Fruit fly (Drosophila melanogaster) whole organism, embryonic: ENCODE measurements around the gene Kah.

Source experiments
- Atf-2 ChIP-seq: fragments of 200-800 bp; sonication (Bioruptor generic); optimal IDR thresholded peaks from 2 replicates; lab custom pipeline; 2016; ENCODE audit warnings: missing biosample characterization, missing genetic modification characterization
- B-H1 ChIP-seq: fragments of 200-800 bp; sonication (Bioruptor generic); IDR thresholded peaks from 3 replicates; pipeline ENCODE4 v1.3.6; 2022; ENCODE audit warnings: missing biosample characterization, missing genetic modification characterization
- Bteb2 ChIP-seq: fragments of 200-800 bp; sonication (Bioruptor generic); optimal IDR thresholded peaks from 2 replicates; lab custom pipeline; 2016; ENCODE audit warnings: missing biosample characterization, missing genetic modification characterization
- C15 ChIP-seq: fragments of 200-800 bp; sonication (Bioruptor generic); IDR thresholded peaks from 3 replicates; pipeline ENCODE4 v1.3.6; 2022; ENCODE audit warnings: missing biosample characterization, missing genetic modification characterization
- CG11085 ChIP-seq: fragments of 200-800 bp; sonication (Bioruptor generic); IDR thresholded peaks from 2 replicates; pipeline ENCODE4 v1.3.6; 2022; ENCODE audit warnings: missing biosample characterization, missing genetic modification characterization
- CG11560 ChIP-seq: fragments of 200-800 bp; sonication (Bioruptor generic); IDR thresholded peaks from 3 replicates; pipeline ENCODE4 v1.3.6; 2022; ENCODE audit warnings: missing biosample characterization, missing genetic modification characterization
- CG11695 ChIP-seq: fragments of 200-800 bp; sonication (Bioruptor generic); IDR thresholded peaks from 3 replicates; pipeline ENCODE4 v1.3.6; 2022; ENCODE audit warnings: missing biosample characterization, missing genetic modification characterization
- CG12299 ChIP-seq: fragments of 200-800 bp; sonication (Bioruptor generic); optimal IDR thresholded peaks from 2 replicates; lab custom pipeline; 2018; ENCODE audit warnings: missing biosample characterization, mild to moderate bottlenecking, missing genetic modification characterization
- CG1233 ChIP-seq: fragments of 200-800 bp; sonication (Bioruptor generic); optimal IDR thresholded peaks from 4 replicates; lab custom pipeline; 2018; ENCODE audit warnings: missing biosample characterization, mild to moderate bottlenecking, missing genetic modification characterization
- CG1602 ChIP-seq: fragments of 200-800 bp; sonication (Bioruptor generic); optimal IDR thresholded peaks from 3 replicates; lab custom pipeline; 2016; ENCODE audit warnings: missing biosample characterization, missing genetic modification characterization
- CG17385 ChIP-seq: fragments of 200-800 bp; sonication (Bioruptor generic); optimal IDR thresholded peaks from 3 replicates; lab custom pipeline; 2018; ENCODE audit warnings: missing biosample characterization, mild to moderate bottlenecking, missing genetic modification characterization
- CG32767 ChIP-seq: fragments of 200-800 bp; sonication (Bioruptor generic); IDR thresholded peaks from 2 replicates; pipeline ENCODE4 v1.3.6; 2022; ENCODE audit warnings: missing biosample characterization, missing genetic modification characterization
- CG32772 ChIP-seq: fragments of 200-800 bp; sonication (Bioruptor generic); IDR thresholded peaks from 2 replicates; pipeline ENCODE4 v1.3.6; 2022; ENCODE audit warnings: missing biosample characterization, missing genetic modification characterization
- CG34422 ChIP-seq: fragments of 200-800 bp; sonication (Bioruptor generic); IDR thresholded peaks from 3 replicates; pipeline ENCODE4 v1.3.6; 2022; ENCODE audit warnings: missing biosample characterization, missing genetic modification characterization
- CG6765 ChIP-seq: fragments of 200-800 bp; sonication (Bioruptor generic); optimal IDR thresholded peaks from 3 replicates; lab custom pipeline; 2017; ENCODE audit warnings: missing biosample characterization, mild to moderate bottlenecking, missing genetic modification characterization
- CG6791 ChIP-seq: fragments of 200-800 bp; sonication (Bioruptor generic); IDR thresholded peaks from 3 replicates; pipeline ENCODE4 v1.3.6; 2022; ENCODE audit warnings: missing biosample characterization, missing genetic modification characterization; ENCODE audit not compliant: partially characterized antibody
- CG9817 ChIP-seq: fragments of 200-800 bp; sonication (Bioruptor generic); optimal IDR thresholded peaks from 2 replicates; lab custom pipeline; 2018; ENCODE audit warnings: missing biosample characterization, mild to moderate bottlenecking, missing genetic modification characterization, moderate library complexity
- Dfd ChIP-seq, 2 experiments: fragments of >200 bp; optimal IDR thresholded peaks; 2 replicates each; lab custom pipeline; 2017; ENCODE audit warnings: missing biosample characterization in 2 of 2, missing genetic modification characterization in 2 of 2
- ERR ChIP-seq: fragments of 200-800 bp; sonication (Bioruptor generic); optimal IDR thresholded peaks from 2 replicates; lab custom pipeline; 2016; ENCODE audit warnings: missing biosample characterization, missing genetic modification characterization
- Elba2 ChIP-seq: fragments of 200-800 bp; sonication (Bioruptor generic); optimal IDR thresholded peaks from 3 replicates; lab custom pipeline; 2016; ENCODE audit warnings: missing biosample characterization, missing genetic modification characterization
- Ets65A ChIP-seq: fragments of 200-800 bp; sonication (Bioruptor generic); peaks from one replicate; lab custom pipeline; 2016; ENCODE audit warnings: missing biosample characterization, missing genetic modification characterization
- Hey ChIP-seq: fragments of 200-800 bp; sonication (Bioruptor generic); optimal IDR thresholded peaks from 3 replicates; lab custom pipeline; 2018; ENCODE audit warnings: missing biosample characterization, mild to moderate bottlenecking, missing genetic modification characterization
- Hr39 ChIP-seq: fragments of >200 bp; optimal IDR thresholded peaks from 2 replicates; lab custom pipeline; 2017
- Meics ChIP-seq: fragments of 200-800 bp; sonication (Bioruptor generic); optimal IDR thresholded peaks from 2 replicates; lab custom pipeline; 2017; ENCODE audit warnings: missing biosample characterization, mild to moderate bottlenecking, missing genetic modification characterization
- Oaz ChIP-seq: fragments of 200-800 bp; sonication (Bioruptor generic); IDR thresholded peaks from 2 replicates; pipeline ENCODE4 v1.3.6; 2022; ENCODE audit warnings: missing biosample characterization, missing genetic modification characterization
- Pdp1 ChIP-seq, 2 experiments: fragments of 200-800 bp; sonication (Bioruptor generic); optimal IDR thresholded peaks; 3 replicates each; lab custom pipeline; 2016; ENCODE audit warnings: missing biosample characterization in 2 of 2, missing genetic modification characterization in 2 of 2, mild to moderate bottlenecking in 1 of 2, moderate library complexity in 1 of 2
- Poxn ChIP-seq: fragments of 200-800 bp; sonication (Bioruptor generic); IDR thresholded peaks from 2 replicates; pipeline ENCODE4 v1.3.6; 2022; ENCODE audit warnings: missing biosample characterization, missing genetic modification characterization
- Rfx ChIP-seq: fragments of 200-800 bp; sonication (Bioruptor generic); IDR thresholded peaks from 2 replicates; pipeline ENCODE4 v1.3.6; 2022; ENCODE audit warnings: missing biosample characterization, missing genetic modification characterization
- Trl ChIP-seq, 3 experiments: fragments of >200 bp in 2 of 3; fragments of 200-800 bp in 1 of 3; sonication (Bioruptor generic) in 1 of 3; optimal IDR thresholded peaks; 2 replicates in 1 of 3; 3 replicates in 2 of 3; lab custom pipeline; 2016 to 2017; ENCODE audit warnings: missing biosample characterization in 1 of 3, missing genetic modification characterization in 1 of 3
- Usf ChIP-seq: fragments of 200-800 bp; sonication (Bioruptor generic); optimal IDR thresholded peaks from 2 replicates; lab custom pipeline; 2017; ENCODE audit warnings: missing genotype, missing biosample characterization, missing genetic modification characterization
- aop ChIP-seq: fragments of 200-800 bp; sonication (Bioruptor generic); IDR thresholded peaks from 2 replicates; pipeline ENCODE4 v1.3.6; 2022; ENCODE audit warnings: missing biosample characterization, missing genetic modification characterization
- ap ChIP-seq: fragments of 200-800 bp; sonication (Bioruptor generic); IDR thresholded peaks from 2 replicates; pipeline ENCODE4 v1.3.6; 2022; ENCODE audit warnings: missing biosample characterization, missing genetic modification characterization
- az2 ChIP-seq: fragments of 200-800 bp; sonication (Bioruptor generic); optimal IDR thresholded peaks from 3 replicates; lab custom pipeline; 2016; ENCODE audit warnings: missing biosample characterization, missing genetic modification characterization
- bab2 ChIP-seq: fragments of 200-800 bp; sonication (Bioruptor generic); optimal IDR thresholded peaks from 2 replicates; lab custom pipeline; 2016; ENCODE audit warnings: missing biosample characterization, missing genetic modification characterization
- br ChIP-seq: fragments of >200 bp; optimal IDR thresholded peaks from 2 replicates; lab custom pipeline; 2017
- bsh ChIP-seq, 2 experiments: fragments of 200-800 bp; sonication (Bioruptor generic); optimal IDR thresholded peaks; 2 replicates each; lab custom pipeline; 2017 to 2018; ENCODE audit warnings: mild to moderate bottlenecking in 2 of 2, missing biosample characterization in 2 of 2, missing genetic modification characterization in 2 of 2, moderate library complexity in 1 of 2
- dm ChIP-seq: fragments of 200-800 bp; sonication (Bioruptor generic); optimal IDR thresholded peaks from 3 replicates; lab custom pipeline; 2016; ENCODE audit warnings: missing biosample characterization, missing genetic modification characterization
- dmrt11E ChIP-seq: fragments of 200-800 bp; sonication (Bioruptor generic); optimal IDR thresholded peaks from 3 replicates; lab custom pipeline; 2018; ENCODE audit warnings: missing biosample characterization, mild to moderate bottlenecking, missing genetic modification characterization, moderate library complexity
- dysf ChIP-seq: fragments of 200-800 bp; sonication (Bioruptor generic); IDR thresholded peaks from 3 replicates; pipeline ENCODE4 v1.3.6; 2022; ENCODE audit warnings: missing biosample characterization, missing genetic modification characterization
- ems ChIP-seq: fragments of 200-800 bp; sonication (Bioruptor generic); optimal IDR thresholded peaks from 3 replicates; lab custom pipeline; 2016; ENCODE audit warnings: missing biosample characterization, missing genetic modification characterization
- eve ChIP-seq, 2 experiments: fragments of >200 bp; optimal IDR thresholded peaks; 2 replicates each; lab custom pipeline; 2017; ENCODE audit warnings: missing biosample characterization in 2 of 2, missing genetic modification characterization in 2 of 2
- ftz-f1 ChIP-seq: fragments of 200-800 bp; sonication (Bioruptor generic); optimal IDR thresholded peaks from 2 replicates; lab custom pipeline; 2016; ENCODE audit warnings: missing biosample characterization, missing genetic modification characterization
- gro ChIP-seq: fragments of 200-800 bp; sonication (Bioruptor generic); optimal IDR thresholded peaks from 2 replicates; lab custom pipeline; 2016; ENCODE audit warnings: missing biosample characterization, missing genetic modification characterization
- hb ChIP-seq: fragments of 200-800 bp; sonication (Bioruptor generic); IDR thresholded peaks from 3 replicates; pipeline ENCODE4 v1.3.6; 2022; ENCODE audit warnings: missing biosample characterization, missing genetic modification characterization; ENCODE audit not compliant: partially characterized antibody
- hbn ChIP-seq: fragments of 200-800 bp; sonication (Bioruptor generic); IDR thresholded peaks from 2 replicates; pipeline ENCODE4 v1.3.6; 2022; ENCODE audit warnings: missing biosample characterization, missing genetic modification characterization; ENCODE audit not compliant: partially characterized antibody
- hkb ChIP-seq, 2 experiments: fragments of 200-800 bp in 1 of 2; fragments of >200 bp in 1 of 2; sonication (Bioruptor generic) in 1 of 2; IDR thresholded peaks in 1 of 2; optimal IDR thresholded peaks in 1 of 2; 2 replicates each; pipeline versions ENCODE4 v1.3.6 to Lab custom; 2017 to 2022; ENCODE audit warnings: missing biosample characterization in 1 of 2, missing genetic modification characterization in 1 of 2
- insv ChIP-seq, 2 experiments: fragments of 200-800 bp; sonication (Bioruptor generic); optimal IDR thresholded peaks; 3 replicates each; lab custom pipeline; 2016 to 2018; ENCODE audit warnings: missing biosample characterization in 2 of 2, missing genetic modification characterization in 2 of 2
- nom ChIP-seq: fragments of 200-800 bp; sonication (Bioruptor generic); optimal IDR thresholded peaks from 2 replicates; lab custom pipeline; 2017; ENCODE audit warnings: missing biosample characterization, missing genetic modification characterization, mild to moderate bottlenecking, moderate library complexity, missing genetic modification reagents
- stwl ChIP-seq: fragments of 200-800 bp; sonication (Bioruptor generic); optimal IDR thresholded peaks from 3 replicates; lab custom pipeline; 2018; ENCODE audit warnings: missing biosample characterization, mild to moderate bottlenecking, missing genetic modification characterization, moderate library complexity
- twi ChIP-seq: fragments of 200-800 bp; optimal IDR thresholded peaks from 2 replicates; lab custom pipeline; 2019; ENCODE audit warnings: missing biosample characterization, mild to moderate bottlenecking, missing genetic modification characterization, moderate library complexity

Gene Kah

DNA sequence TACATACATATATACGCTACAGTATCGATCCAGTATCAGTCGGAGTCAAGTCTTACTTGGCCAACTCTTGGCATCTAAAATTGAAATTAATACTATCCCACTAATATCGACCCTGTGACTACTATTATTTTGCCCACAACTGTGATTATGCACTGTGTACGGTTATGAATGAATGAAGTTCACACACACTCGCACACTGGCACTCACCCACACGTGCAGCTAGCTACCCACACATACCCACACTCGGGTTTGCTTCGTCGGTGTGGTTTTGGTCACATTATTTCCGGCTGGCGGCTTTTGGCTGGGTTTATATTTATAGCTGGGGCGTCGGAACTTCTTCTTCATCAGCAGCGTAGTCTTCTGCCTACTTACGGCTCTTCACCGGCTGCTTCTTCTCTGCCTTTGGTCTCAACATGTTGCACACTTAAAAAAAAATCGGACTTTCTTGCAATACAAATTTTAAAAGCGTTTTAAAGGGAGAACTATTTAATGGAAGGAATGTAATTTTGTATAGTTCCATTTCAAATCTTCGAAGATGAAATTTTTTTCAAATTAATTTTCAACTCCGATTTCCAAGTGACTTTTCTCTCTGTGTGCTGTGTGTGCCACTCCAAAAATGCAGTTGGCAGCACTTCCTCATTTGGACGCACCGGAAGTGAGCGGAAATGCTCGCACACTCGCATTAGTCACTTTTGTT lies 45.4 kb upstream of the Kah start (continued):
- TF ChIP-seq CG6791 (GFP tag; lab: Robert Waterston, UW) (no peak), ems (GFP tag; lab: Kevin White, UChicago) (peak; percentile 90), ftz-f1 (GFP tag; lab: Kevin White, UChicago) (no peak), Hr39 (lab: Kevin White, UChicago) (no peak), aop (GFP tag; lab: Robert Waterston, UW) (peak; percentile 89), CG17385 (peak; percentile 91), CG11560 (tag; lab: Robert Waterston, UW) (peak; percentile 58; the same call in 2 of the 3 replicates), ERR (GFP tag; lab: Kevin White, UChicago) (peak; percentile 73), Atf-2 (GFP tag; lab: Kevin White, UChicago) (peak; percentile 89), CG32767 (GFP tag; lab: Robert Waterston, UW) (peak; percentile 92), dm (GFP tag; lab: Kevin White, UChicago) (peak; percentile 87), CG9817 (tag; lab: Kevin White, UChicago) (peak; percentile 84), Rfx (GFP tag; lab: Robert Waterston, UW) (peak; percentile 65), Ets65A (GFP tag; lab: Kevin White, UChicago) (peak; percentile 99), C15 (GFP tag; lab: Robert Waterston, UW) (0 out of 3 replicates have a peak, but pooled peaks have one; percentile 54), twi (tag; lab: Kevin White, UChicago) (peak; percentile 82), Bteb2 (GFP tag; lab: Kevin White, UChicago) (peak; percentile 84), CG11695 (GFP tag; lab: Robert Waterston, UW) (peak; percentile 84), Meics (GFP tag; lab: Kevin White, UChicago) (peak; percentile 78), bsh (GFP tag; optimal IDR thresholded peaks at IDR 0.05; lab: Kevin White, UChicago) (peak; percentile 70 to 98), Usf (GFP tag; lab: Kevin White, UChicago) (peak; percentile 76), Pdp1 (GFP tag; optimal IDR thresholded peaks at IDR 0.05; lab: Kevin White, UChicago) (peak; percentile 82 to 91), stwl (tag; lab: Kevin White, UChicago) (peak; percentile 59), Trl (optimal IDR thresholded peaks at IDR 0.05; lab: Kevin White, UChicago) (no peak), Trl (GFP tag; optimal IDR thresholded peaks at IDR 0.05; lab: Kevin White, UChicago) (peak; percentile 94), Hey (peak; percentile 59), CG32772 (GFP tag; lab: Robert Waterston, UW) (peak; percentile 93), hkb (optimal IDR thresholded peaks at IDR 0.05; lab: Kevin White, UChicago) (no peak), hkb (GFP tag; IDR thresholded peaks at IDR 0.05; lab: Robert Waterston, UW) (peak; percentile 90), Dfd (GFP tag; optimal IDR thresholded peaks at IDR 0.05; lab: Kevin White, UChicago) (no peak), hb (GFP tag; lab: Robert Waterston, UW) (no peak), insv (GFP tag; optimal IDR thresholded peaks at IDR 0.05; lab: Kevin White, UChicago) (peak; percentile 27 to 59), CG34422 (peak; percentile 91), CG6765 (peak; percentile 64), CG12299 (tag; lab: Kevin White, UChicago) (peak; percentile 83), br (lab: Kevin White, UChicago) (no peak), CG1602 (GFP tag; lab: Kevin White, UChicago) (peak; percentile 92), B-H1 (GFP tag; lab: Robert Waterston, UW) (peak; percentile 91), Elba2 (GFP tag; lab: Kevin White, UChicago) (peak; percentile 69), dysf (GFP tag; lab: Robert Waterston, UW) (peak; percentile 87), CG11085 (GFP tag; lab: Robert Waterston, UW) (peak; percentile 70), dmrt11E (tag; lab: Kevin White, UChicago) (peak; percentile 97), bab2 (peak; percentile 92), Poxn (GFP tag; lab: Robert Waterston, UW) (0 out of 2 replicates have a peak, but pooled peaks have one; percentile 15), Oaz (GFP tag; lab: Robert Waterston, UW) (peak; percentile 74), hbn (GFP tag; lab: Robert Waterston, UW) (no peak), CG1233 (peak; percentile 85), az2 (GFP tag; lab: Kevin White, UChicago) (peak; percentile 93), ap (GFP tag; lab: Robert Waterston, UW) (peak; percentile 88), eve (GFP tag; optimal IDR thresholded peaks at IDR 0.05; lab: Kevin White, UChicago) (peak; percentile 50 to 96), gro (GFP tag; lab: Kevin White, UChicago) (peak; percentile 24), nom (peak; percentile 29)
